Fruit fly (Drosophila melanogaster): ENCODE data around the gene CG14717.

CG14717 gene

DNA sequence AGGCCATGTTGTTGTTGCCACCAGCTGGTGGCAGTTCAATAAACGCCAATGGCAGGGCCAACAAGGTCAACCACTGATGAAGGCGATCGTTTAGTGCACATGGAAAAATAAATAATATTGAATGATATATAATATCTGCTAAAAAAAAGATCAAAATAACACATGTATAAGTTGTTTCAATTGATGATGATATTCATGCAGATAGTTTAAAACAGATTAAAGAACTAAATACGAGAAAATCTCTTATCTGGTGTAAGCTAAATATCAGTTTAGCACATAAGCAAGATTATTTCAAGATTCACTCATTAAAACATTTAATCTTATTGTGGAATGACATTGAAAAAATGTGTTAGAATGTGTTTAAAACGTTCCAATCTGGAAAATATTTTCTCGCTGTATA is 32.9 kb upstream of the CG14717 start (continued):
- TF ChIP-seq Meics (GFP tag; optimal IDR thresholded peaks at IDR 0.05) (peak; percentile 48), Awh (GFP tag; IDR thresholded peaks at IDR 0.05) (no peak), tx (GFP tag; optimal IDR thresholded peaks at IDR 0.05) (no peak), ci (GFP tag; IDR thresholded peaks at IDR 0.05) (0 out of 3 replicates have a peak, but pooled peaks have one; percentile 21), CG1233 (GFP tag; optimal IDR thresholded peaks at IDR 0.05) (peak; percentile 31), GATAe (GFP tag; conservative IDR thresholded peaks at IDR 0.05) (no peak), CG12744 (GFP tag; optimal IDR thresholded peaks at IDR 0.05) (no peak), sim (GFP tag; IDR thresholded peaks at IDR 0.05) (no peak), inv (GFP tag; IDR thresholded peaks at IDR 0.05; ENCODE audit: partially characterized antibody) (no peak), Sry-δ (GFP tag; optimal IDR thresholded peaks at IDR 0.05) (no peak), CG14050 (GFP tag; IDR thresholded peaks at IDR 0.05) (no peak), Lpt (GFP tag; optimal IDR thresholded peaks at IDR 0.05) (no peak), sens-2 (GFP tag; IDR thresholded peaks at IDR 0.05) (no peak), gsb (GFP tag; IDR thresholded peaks at IDR 0.05) (no peak), NK7.1 (GFP tag; optimal IDR thresholded peaks at IDR 0.05) (no peak), CG17385 (GFP tag; optimal IDR thresholded peaks at IDR 0.05) (peak; percentile 31), Xbp1 (GFP tag; optimal IDR thresholded peaks at IDR 0.05) (peak; percentile 35), grau (tag; optimal IDR thresholded peaks at IDR 0.05) (peak; percentile 62), CG10654 (GFP tag; optimal IDR thresholded peaks at IDR 0.05) (no peak), CG10462 (GFP tag; optimal IDR thresholded peaks at IDR 0.05) (no peak), Ravus (GFP tag; IDR thresholded peaks at IDR 0.05) (no peak), Rfx (GFP tag; IDR thresholded peaks at IDR 0.05) (no peak), CG11398 (GFP tag; optimal IDR thresholded peaks at IDR 0.05) (no peak), peb (GFP tag; IDR thresholded peaks at IDR 0.05) (no peak), CG1024 (GFP tag; IDR thresholded peaks at IDR 0.05) (no peak), sens (GFP tag) (peak; percentile 13), Nf-YA (GFP tag; IDR thresholded peaks at IDR 0.05) (no peak), Atf-2 (GFP tag; optimal IDR thresholded peaks at IDR 0.05) (no peak), sob (GFP tag; IDR thresholded peaks at IDR 0.05) (no peak), crol (GFP tag; IDR thresholded peaks at IDR 0.05) (no peak), bcd (GFP tag; optimal IDR thresholded peaks at IDR 0.05) (peak; percentile 7), CG9727 (GFP tag; optimal IDR thresholded peaks at IDR 0.05) (no peak), pfk (GFP tag; optimal IDR thresholded peaks at IDR 0.05) (no peak), CG7928 (GFP tag; optimal IDR thresholded peaks at IDR 0.05) (no peak), CTCF (GFP tag; optimal IDR thresholded peaks at IDR 0.05) (no peak), wdn (GFP tag; IDR thresholded peaks at IDR 0.05) (no peak), pnt (GFP tag; optimal IDR thresholded peaks at IDR 0.05) (no peak), HLH3B (GFP tag; IDR thresholded peaks at IDR 0.05) (no peak), CG5180 (GFP tag; optimal IDR thresholded peaks at IDR 0.05) (peak; percentile 13), oc (tag; optimal IDR thresholded peaks at IDR 0.05) (no peak), gsb-n (tag; optimal IDR thresholded peaks at IDR 0.05) (peak; percentile 12), cas (GFP tag; IDR thresholded peaks at IDR 0.05) (no peak), HLHmδ (GFP tag; optimal IDR thresholded peaks at IDR 0.05) (no peak), Chrac-16 (GFP tag; optimal IDR thresholded peaks at IDR 0.05) (no peak), ssp (GFP tag; IDR thresholded peaks at IDR 0.05) (no peak), br (optimal IDR thresholded peaks at IDR 0.05) (no peak), esg (GFP tag; conservative IDR thresholded peaks at IDR 0.05) (peak; percentile 26; the same call in 1 of the 2 replicates), salm (tag; optimal IDR thresholded peaks at IDR 0.05) (peak; percentile 44), Dp (GFP tag; optimal IDR thresholded peaks at IDR 0.05) (no peak), CG8388 (GFP tag; optimal IDR thresholded peaks at IDR 0.05) (peak; percentile 34), bowl (GFP tag; IDR thresholded peaks at IDR 0.05) (no peak), stc (GFP tag; IDR thresholded peaks at IDR 0.05) (no peak; the same call in 1 of the 2 replicates), CG18476 (GFP tag; optimal IDR thresholded peaks at IDR 0.05) (no peak), CG8089 (GFP tag; optimal IDR thresholded peaks at IDR 0.05) (no peak), CG17568 (GFP tag; optimal IDR thresholded peaks at IDR 0.05) (no peak)
